Fruit fly (Drosophila melanogaster): Measurements from ENCODE around the gene CG15046.

dm6 chrX:18439367-18439766 is 50.1 kb downstream of the CG15046 start, which contains the start of gene CG43841:
- TF ChIP-seq Dfd (GFP tag; optimal IDR thresholded peaks at IDR 0.05) (no peak), pan (optimal IDR thresholded peaks at IDR 0.05) (no peak), Abd-B (GFP tag; optimal IDR thresholded peaks at IDR 0.05) (no peak), Mio (GFP tag; optimal IDR thresholded peaks at IDR 0.05) (no peak), foxo (GFP tag; optimal IDR thresholded peaks at IDR 0.05) (no peak), Myc (optimal IDR thresholded peaks at IDR 0.05) (no peak), usp (GFP tag; optimal IDR thresholded peaks at IDR 0.05) (no peak), psq (GFP tag; optimal IDR thresholded peaks at IDR 0.05) (no peak), N (GFP tag; optimal IDR thresholded peaks at IDR 0.05) (no peak), ey (GFP tag; optimal IDR thresholded peaks at IDR 0.05) (no peak), Hr78 (GFP tag; optimal IDR thresholded peaks at IDR 0.05) (no peak), CG9705 (GFP tag; optimal IDR thresholded peaks at IDR 0.05) (no peak), Rel (GFP tag; optimal IDR thresholded peaks at IDR 0.05) (no peak), Rel (tag; optimal IDR thresholded peaks at IDR 0.05) (no peak), OdsH (GFP tag; optimal IDR thresholded peaks at IDR 0.05) (no peak)

Data from whole organism, wandering third instar larva.